Fruit fly (Drosophila melanogaster): Measurements from ENCODE around the gene sqz.

Gene sqz

dm6 chr3R:19164873-19165456 is 954 bp downstream of the sqz start (continued):
- TF ChIP-seq kay (GFP tag; optimal IDR thresholded peaks at IDR 0.05) (no peak), fd102C (GFP tag; optimal IDR thresholded peaks at IDR 0.05) (no peak), dm (GFP tag; optimal IDR thresholded peaks at IDR 0.05) (no peak), Doc2 (GFP tag; IDR thresholded peaks at IDR 0.05) (no peak), Usf (GFP tag; optimal IDR thresholded peaks at IDR 0.05) (peak; percentile 24), Spps (tag; optimal IDR thresholded peaks at IDR 0.05) (no peak), Myb (GFP tag; optimal IDR thresholded peaks at IDR 0.05) (no peak), Opbp (GFP tag; IDR thresholded peaks at IDR 0.05; ENCODE audit: partially characterized antibody) (no peak), ken (GFP tag; IDR thresholded peaks at IDR 0.05) (no peak), ATbp (GFP tag; optimal IDR thresholded peaks at IDR 0.05) (peak; percentile 22), ttk (GFP tag; IDR thresholded peaks at IDR 0.05) (no peak; the same call in 1 of the 2 replicates), Sox102F (GFP tag; optimal IDR thresholded peaks at IDR 0.05) (peak; percentile 45), ind (GFP tag; optimal IDR thresholded peaks at IDR 0.05) (peak; percentile 26), abd-A (tag; optimal IDR thresholded peaks at IDR 0.05) (no peak), Dfd (GFP tag; optimal IDR thresholded peaks at IDR 0.05) (no peak), B-H2 (GFP tag; optimal IDR thresholded peaks at IDR 0.05) (peak; percentile 21), wek (GFP tag; optimal IDR thresholded peaks at IDR 0.05) (no peak), CG30020 (tag; optimal IDR thresholded peaks at IDR 0.05) (no peak), gem (tag; optimal IDR thresholded peaks at IDR 0.05) (peak; percentile 68), sima (GFP tag; optimal IDR thresholded peaks at IDR 0.05) (no peak), CG10274 (GFP tag; optimal IDR thresholded peaks at IDR 0.05) (no peak), ssp (GFP tag; IDR thresholded peaks at IDR 0.05) (no peak), dmrt99B (tag; optimal IDR thresholded peaks at IDR 0.05) (peak; percentile 62), CG14667 (GFP tag; IDR thresholded peaks at IDR 0.05) (no peak), Sox100B (GFP tag; optimal IDR thresholded peaks at IDR 0.05) (peak; percentile 56), CTCF (GFP tag; optimal IDR thresholded peaks at IDR 0.05) (no peak), H15 (GFP tag; IDR thresholded peaks at IDR 0.05) (0 out of 3 replicates have a peak, but pooled peaks have one; percentile 54), CG7963 (GFP tag; IDR thresholded peaks at IDR 0.05; ENCODE audit: partially characterized antibody) (no peak), pnt (GFP tag; optimal IDR thresholded peaks at IDR 0.05) (no peak), stc (GFP tag; IDR thresholded peaks at IDR 0.05) (peak; percentile 49; the same call in 1 of the 2 replicates), Ets65A (GFP tag) (peak; percentile 92), CG6254 (GFP tag; optimal IDR thresholded peaks at IDR 0.05) (no peak), Taf1 (GFP tag; IDR thresholded peaks at IDR 0.05) (no peak), CG14860 (GFP tag; IDR thresholded peaks at IDR 0.05; ENCODE audit: partially characterized antibody) (no peak), CG1602 (GFP tag; optimal IDR thresholded peaks at IDR 0.05) (peak; percentile 7), HmgD (GFP tag; optimal IDR thresholded peaks at IDR 0.05) (no peak), CG32532 (GFP tag; IDR thresholded peaks at IDR 0.05) (peak; percentile 54), CG3281 (GFP tag; optimal IDR thresholded peaks at IDR 0.05) (peak; percentile 64), CoRest (tag; optimal IDR thresholded peaks at IDR 0.05) (peak; percentile 59), CG9797 (GFP tag; optimal IDR thresholded peaks at IDR 0.05) (no peak), CG11456 (GFP tag; IDR thresholded peaks at IDR 0.05) (peak; percentile 53; the same call in 1 of the 3 replicates), Gsc (GFP tag; IDR thresholded peaks at IDR 0.05) (no peak), CG12769 (tag; optimal IDR thresholded peaks at IDR 0.05) (no peak), CG17802 (tag; optimal IDR thresholded peaks at IDR 0.05) (no peak), Xbp1 (GFP tag; optimal IDR thresholded peaks at IDR 0.05) (peak; percentile 44), Hr3 (GFP tag; optimal IDR thresholded peaks at IDR 0.05) (peak; percentile 41), CG8290 (GFP tag; optimal IDR thresholded peaks at IDR 0.05) (no peak), CG8290 (tag; optimal IDR thresholded peaks at IDR 0.05) (no peak), mam (GFP tag; optimal IDR thresholded peaks at IDR 0.05) (peak; percentile 2), CG13775 (GFP tag; optimal IDR thresholded peaks at IDR 0.05) (peak; percentile 37), lmd (GFP tag; IDR thresholded peaks at IDR 0.05) (0 out of 2 replicates have a peak, but pooled peaks have one; percentile 36), CG14014 (GFP tag; IDR thresholded peaks at IDR 0.05) (peak; percentile 12; the same call in 1 of the 2 replicates)

Measured in whole organism, embryonic.